Worm (Caenorhabditis elegans) whole organism, L2 larva: ENCODE data around the gene T10B5.8.

Experiments used
- fos-1 ChIP-seq: fragments of 150-350 bp; optimal IDR thresholded peaks from 2 replicates; lab custom pipeline; 2014; ENCODE audit warnings: missing biosample characterization, missing genetic modification characterization
- lin-13 ChIP-seq: fragments of 150-350 bp; optimal IDR thresholded peaks from 2 replicates; lab custom pipeline; 2014; ENCODE audit warnings: missing biosample characterization, missing genetic modification reagents, missing genetic modification characterization
- lin-39 ChIP-seq: fragments of 150-350 bp; optimal IDR thresholded peaks from 2 replicates; lab custom pipeline; 2014; ENCODE audit warnings: missing biosample characterization, missing genetic modification reagents, missing genetic modification characterization
- nhr-23 ChIP-seq: fragments of 150-350 bp; optimal IDR thresholded peaks from 2 replicates; lab custom pipeline; 2014; ENCODE audit warnings: missing biosample characterization, missing genetic modification reagents, missing genetic modification characterization
- nhr-25 ChIP-seq: fragments of 150-350 bp; sonication (generic microtip); optimal IDR thresholded peaks from 3 replicates; lab custom pipeline; 2014; ENCODE audit warnings: missing biosample characterization, missing genetic modification characterization
- zag-1 ChIP-seq: fragments of 150-350 bp; optimal IDR thresholded peaks from 2 replicates; lab custom pipeline; 2014; ENCODE audit warnings: missing biosample characterization, missing genetic modification characterization

DNA sequence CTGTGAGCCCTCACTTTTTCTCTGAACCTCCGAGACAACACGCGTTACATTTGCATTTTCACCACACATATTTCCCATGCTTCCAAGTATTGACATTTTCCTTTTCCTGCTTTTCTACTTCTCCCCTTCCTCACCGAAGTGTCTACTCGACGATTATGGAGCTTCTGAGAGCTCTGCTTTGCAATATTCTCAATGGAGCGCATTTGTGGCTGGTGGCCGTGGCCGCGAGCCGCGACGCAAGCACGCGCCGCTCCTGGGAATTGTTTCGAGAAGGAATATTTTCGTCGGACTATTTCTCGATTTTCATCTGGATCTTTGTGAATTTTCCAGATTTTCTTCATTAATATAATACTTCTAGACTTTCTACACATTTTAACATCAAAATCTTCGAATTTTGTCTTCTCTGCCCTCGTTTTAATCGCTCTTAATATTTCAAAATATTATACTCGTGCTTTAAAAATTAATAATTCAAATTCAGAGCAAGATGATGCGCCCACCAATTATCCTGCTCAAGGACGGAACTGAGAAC, 30.0 kb downstream of the T10B5.8 start, which contains the start of the genes T10B5.4 and cct-7:
- peak; percentile 96 for TF ChIP-seq zag-1
- no peak for TF ChIP-seq lin-39 (tag; lab: Kevin White, UChicago)
- TF ChIP-seq nhr-25: peak; percentile 26
- no peak for TF ChIP-seq nhr-23 (tag; lab: Kevin White, UChicago)
- TF ChIP-seq fos-1 (tag; lab: Kevin White, UChicago): peak; percentile 84
- TF ChIP-seq lin-13 (GFP tag; lab: Kevin White, UChicago): peak; percentile 94
